Fruit fly (Drosophila melanogaster) whole organism, embryonic: ENCODE measurements around the gene mRpL24.

Experiments used
- Blimp-1 ChIP-seq: fragments of 200-800 bp; sonication (Bioruptor generic); optimal IDR thresholded peaks from 3 replicates; lab custom pipeline; 2018; ENCODE audit warnings: missing biosample characterization, missing genetic modification characterization, mild to moderate bottlenecking, moderate library complexity, missing genetic modification reagents
- C15 ChIP-seq: fragments of 200-800 bp; sonication (Bioruptor generic); IDR thresholded peaks from 3 replicates; pipeline ENCODE4 v1.3.6; 2022; ENCODE audit warnings: missing biosample characterization, missing genetic modification characterization
- CG10321 ChIP-seq: fragments of 200-800 bp; sonication (Bioruptor generic); IDR thresholded peaks from 2 replicates; pipeline ENCODE4 v1.3.6; 2022; ENCODE audit warnings: missing biosample characterization, missing genetic modification characterization
- CG10543 ChIP-seq: fragments of 200-800 bp; sonication (Bioruptor generic); optimal IDR thresholded peaks from 3 replicates; lab custom pipeline; 2017; ENCODE audit warnings: missing biosample characterization, mild to moderate bottlenecking, missing genetic modification characterization, moderate library complexity
- CG12769 ChIP-seq: fragments of 200-800 bp; sonication (Bioruptor generic); optimal IDR thresholded peaks from 2 replicates; lab custom pipeline; 2019; ENCODE audit warnings: missing biosample characterization, mild to moderate bottlenecking, missing genetic modification characterization, moderate library complexity
- CG15269 ChIP-seq: fragments of 200-800 bp; sonication (Bioruptor generic); optimal IDR thresholded peaks from 2 replicates; lab custom pipeline; 2018; ENCODE audit warnings: missing biosample characterization, mild to moderate bottlenecking, missing genetic modification characterization, moderate library complexity
- CG16813 ChIP-seq: fragments of 200-800 bp; sonication (Bioruptor generic); IDR thresholded peaks from 3 replicates; pipeline ENCODE4 v1.3.6; 2022; ENCODE audit warnings: missing biosample characterization, missing genetic modification characterization; ENCODE audit not compliant: partially characterized antibody
- CG18599 ChIP-seq: fragments of 200-800 bp; sonication (Bioruptor generic); optimal IDR thresholded peaks from 3 replicates; lab custom pipeline; 2017; ENCODE audit warnings: missing biosample characterization, missing genetic modification characterization, mild to moderate bottlenecking, moderate library complexity, missing genetic modification reagents
- CG2199 ChIP-seq: fragments of 200-800 bp; sonication (Bioruptor generic); IDR thresholded peaks from 3 replicates; pipeline ENCODE4 v1.3.6; 2022; ENCODE audit warnings: missing biosample characterization, missing genetic modification characterization
- CG31365 ChIP-seq: fragments of 200-800 bp; sonication (Bioruptor generic); optimal IDR thresholded peaks from 2 replicates; lab custom pipeline; 2018; ENCODE audit warnings: missing biosample characterization, mild to moderate bottlenecking, missing genetic modification characterization
- CG32772 ChIP-seq: fragments of 200-800 bp; sonication (Bioruptor generic); IDR thresholded peaks from 2 replicates; pipeline ENCODE4 v1.3.6; 2022; ENCODE audit warnings: missing biosample characterization, missing genetic modification characterization
- CG34376 ChIP-seq: fragments of 200-800 bp; sonication (Bioruptor generic); optimal IDR thresholded peaks from 2 replicates; lab custom pipeline; 2018; ENCODE audit warnings: missing biosample characterization, mild to moderate bottlenecking, missing genetic modification characterization
- CG4328 ChIP-seq: fragments of 200-800 bp; sonication (Bioruptor generic); optimal IDR thresholded peaks from 3 replicates; lab custom pipeline; 2017; ENCODE audit warnings: missing biosample characterization, missing genetic modification reagents, missing genetic modification characterization
- CG5180 ChIP-seq: fragments of 200-800 bp; sonication (Bioruptor generic); optimal IDR thresholded peaks from 3 replicates; lab custom pipeline; 2017; ENCODE audit warnings: missing biosample characterization, missing genetic modification characterization, mild to moderate bottlenecking, moderate library complexity, missing genetic modification reagents
- CG5953 ChIP-seq: fragments of 200-800 bp; sonication (Bioruptor generic); IDR thresholded peaks from 2 replicates; pipeline ENCODE4 v1.3.6; 2022; ENCODE audit warnings: missing biosample characterization, missing genetic modification characterization
- CG6854 ChIP-seq: fragments of 200-800 bp; sonication (Bioruptor generic); optimal IDR thresholded peaks from 3 replicates; lab custom pipeline; 2017; ENCODE audit warnings: missing biosample characterization, mild to moderate bottlenecking, missing genetic modification characterization
- CG7357 ChIP-seq: fragments of 200-800 bp; sonication (Bioruptor generic); IDR thresholded peaks from 3 replicates; pipeline ENCODE4 v1.3.6; 2022; ENCODE audit warnings: missing biosample characterization, missing genetic modification characterization
- CG7372 ChIP-seq: fragments of 200-800 bp; sonication (Bioruptor generic); IDR thresholded peaks from 2 replicates; pipeline ENCODE4 v1.3.6; 2022; ENCODE audit warnings: missing biosample characterization, missing genetic modification characterization
- Chrac-16 ChIP-seq: fragments of 200-800 bp; sonication (Bioruptor generic); optimal IDR thresholded peaks from 3 replicates; lab custom pipeline; 2016; ENCODE audit warnings: missing biosample characterization, missing genetic modification characterization
- Dbx ChIP-seq: fragments of 200-800 bp; sonication (Bioruptor generic); IDR thresholded peaks from 3 replicates; pipeline ENCODE4 v1.3.6; 2022; ENCODE audit warnings: missing biosample characterization, missing genetic modification characterization
- Dp ChIP-seq: fragments of 200-800 bp; sonication (Bioruptor generic); optimal IDR thresholded peaks from 2 replicates; lab custom pipeline; 2018; ENCODE audit warnings: missing biosample characterization, mild to moderate bottlenecking, missing genetic modification characterization, moderate library complexity
- HLH54F ChIP-seq: fragments of 200-800 bp; sonication (Bioruptor generic); optimal IDR thresholded peaks from 3 replicates; lab custom pipeline; 2016; ENCODE audit warnings: missing biosample characterization, missing genetic modification characterization
- Kr ChIP-seq: fragments of 200-800 bp; sonication (Bioruptor generic); optimal IDR thresholded peaks from 2 replicates; lab custom pipeline; 2017; ENCODE audit warnings: missing biosample characterization, mild to moderate bottlenecking, missing genetic modification characterization
- Med ChIP-seq: fragments of 200-800 bp; sonication (Bioruptor generic); peaks from one replicate; lab custom pipeline; 2016; ENCODE audit warnings: missing biosample characterization, missing genetic modification characterization, mild to moderate bottlenecking, inconsistent platforms, moderate library complexity
- Nf-YB ChIP-seq: fragments of 200-800 bp; sonication (Bioruptor generic); optimal IDR thresholded peaks from 3 replicates; lab custom pipeline; 2019; ENCODE audit warnings: missing biosample characterization, mild to moderate bottlenecking, missing genetic modification characterization, moderate library complexity
- Sox102F ChIP-seq: fragments of 200-800 bp; sonication (Bioruptor generic); optimal IDR thresholded peaks from 2 replicates; lab custom pipeline; 2018; ENCODE audit warnings: missing biosample characterization, mild to moderate bottlenecking, missing genetic modification characterization, moderate library complexity
- abd-A ChIP-seq: fragments of 200-800 bp; sonication (Bioruptor generic); optimal IDR thresholded peaks from 3 replicates; lab custom pipeline; 2019; ENCODE audit warnings: missing biosample characterization, mild to moderate bottlenecking, missing genetic modification characterization, moderate library complexity
- chinmo ChIP-seq: fragments of 200-800 bp; sonication (Bioruptor generic); IDR thresholded peaks from 4 replicates; pipeline ENCODE4 v1.3.6; 2022; ENCODE audit warnings: missing biosample characterization, missing genetic modification characterization; ENCODE audit not compliant: partially characterized antibody
- cwo ChIP-seq: fragments of 200-800 bp; sonication (Bioruptor generic); optimal IDR thresholded peaks from 3 replicates; lab custom pipeline; 2017; ENCODE audit warnings: missing biosample characterization, missing genetic modification characterization, mild to moderate bottlenecking, moderate library complexity, missing genetic modification reagents
- ftz-f1 ChIP-seq: fragments of 200-800 bp; sonication (Bioruptor generic); optimal IDR thresholded peaks from 2 replicates; lab custom pipeline; 2016; ENCODE audit warnings: missing biosample characterization, missing genetic modification characterization
- gcm ChIP-seq: fragments of 200-800 bp; sonication (Bioruptor generic); optimal IDR thresholded peaks from 2 replicates; lab custom pipeline; 2019; ENCODE audit warnings: missing biosample characterization, mild to moderate bottlenecking, missing genetic modification characterization, moderate library complexity
- gem ChIP-seq: fragments of 200-800 bp; sonication (Bioruptor generic); optimal IDR thresholded peaks from 2 replicates; lab custom pipeline; 2019; ENCODE audit warnings: missing biosample characterization, mild to moderate bottlenecking, missing genetic modification characterization, moderate library complexity
- gt ChIP-seq: fragments of 200-800 bp; sonication (Bioruptor generic); IDR thresholded peaks from 2 replicates; pipeline ENCODE4 v1.3.6; 2022; ENCODE audit warnings: missing biosample characterization, missing genetic modification characterization
- onecut ChIP-seq: fragments of 200-800 bp; sonication (Bioruptor generic); IDR thresholded peaks from 2 replicates; pipeline ENCODE4 v1.3.6; 2022; ENCODE audit warnings: missing biosample characterization, missing genetic modification characterization
- pita ChIP-seq: fragments of 200-800 bp; sonication (Bioruptor generic); optimal IDR thresholded peaks from 2 replicates; lab custom pipeline; 2017; ENCODE audit warnings: missing biosample characterization, mild to moderate bottlenecking, missing genetic modification characterization
- psq ChIP-seq: fragments of 200-800 bp; sonication (Bioruptor generic); optimal IDR thresholded peaks from 2 replicates; lab custom pipeline; 2017; ENCODE audit warnings: missing biosample characterization, missing genetic modification characterization
- sd ChIP-seq: fragments of 200-800 bp; sonication (Bioruptor generic); optimal IDR thresholded peaks from 3 replicates; lab custom pipeline; 2018; ENCODE audit warnings: missing biosample characterization, mild to moderate bottlenecking, missing genetic modification characterization, moderate library complexity
- sens ChIP-seq: fragments of 200-800 bp; sonication (Bioruptor generic); peaks from one replicate; lab custom pipeline; 2016; ENCODE audit warnings: missing biosample characterization, missing genetic modification characterization
- so ChIP-seq: fragments of 200-800 bp; sonication (Bioruptor generic); IDR thresholded peaks from 3 replicates; pipeline ENCODE4 v1.3.6; 2022; ENCODE audit warnings: missing biosample characterization, missing genetic modification characterization
- sqz ChIP-seq: fragments of 200-800 bp; sonication (Bioruptor generic); optimal IDR thresholded peaks from 3 replicates; lab custom pipeline; 2018; ENCODE audit warnings: missing biosample characterization, mild to moderate bottlenecking, missing genetic modification characterization
- sr ChIP-seq: fragments of 200-800 bp; sonication (Bioruptor generic); IDR thresholded peaks from 3 replicates; pipeline ENCODE4 v1.3.6; 2022; ENCODE audit warnings: missing biosample characterization, missing genetic modification characterization
- sug ChIP-seq: fragments of 200-800 bp; optimal IDR thresholded peaks from 2 replicates; lab custom pipeline; 2019; ENCODE audit warnings: missing biosample characterization, mild to moderate bottlenecking, missing genetic modification characterization, moderate library complexity

Gene mRpL24

DNA sequence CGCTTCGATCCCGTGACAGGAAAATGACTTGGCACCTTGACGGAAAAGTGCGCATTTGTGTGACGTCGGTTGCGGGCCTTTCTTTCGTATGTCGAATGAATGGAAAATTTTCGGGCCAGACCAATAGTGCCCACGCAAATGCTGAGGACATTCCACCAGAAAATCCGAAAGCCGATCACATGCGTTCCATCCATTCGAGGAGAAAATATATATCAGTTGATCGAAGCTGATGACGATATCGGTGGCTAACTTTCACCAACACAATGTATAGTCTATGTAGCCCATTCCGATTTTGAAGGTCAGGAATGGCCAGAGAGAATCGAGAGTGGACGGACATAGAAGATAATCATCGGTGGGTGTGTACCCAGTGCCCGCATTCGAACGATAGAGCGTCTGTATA lies 47.0 kb downstream of the mRpL24 start:
- TF ChIP-seq CG7372 (GFP tag; lab: Robert Waterston, UW) (peak; percentile 39; the same call in 1 of the 2 replicates), CG4328 (GFP tag; lab: Kevin White, UChicago) (no peak), sens (GFP tag; lab: Kevin White, UChicago) (peak; percentile 24), sr (GFP tag; lab: Robert Waterston, UW) (peak; percentile 82), Blimp-1 (GFP tag; lab: Kevin White, UChicago) (peak; percentile 30), Dbx (GFP tag; lab: Robert Waterston, UW) (no peak), CG7357 (GFP tag; lab: Robert Waterston, UW) (no peak), cwo (GFP tag; lab: Kevin White, UChicago) (peak; percentile 44), CG18599 (GFP tag; lab: Kevin White, UChicago) (no peak), HLH54F (GFP tag; lab: Kevin White, UChicago) (no peak), Chrac-16 (GFP tag; lab: Kevin White, UChicago) (no peak), CG10543 (peak; percentile 24), CG12769 (tag; lab: Kevin White, UChicago) (peak; percentile 61), pita (no peak), C15 (GFP tag; lab: Robert Waterston, UW) (no peak), so (GFP tag; lab: Robert Waterston, UW) (0 out of 3 replicates have a peak, but pooled peaks have one; percentile 43), Kr (no peak), gcm (GFP tag; lab: Kevin White, UChicago) (peak; percentile 49), sd (tag; lab: Kevin White, UChicago) (peak; percentile 79), CG6854 (GFP tag; lab: Kevin White, UChicago) (no peak)

DNA sequence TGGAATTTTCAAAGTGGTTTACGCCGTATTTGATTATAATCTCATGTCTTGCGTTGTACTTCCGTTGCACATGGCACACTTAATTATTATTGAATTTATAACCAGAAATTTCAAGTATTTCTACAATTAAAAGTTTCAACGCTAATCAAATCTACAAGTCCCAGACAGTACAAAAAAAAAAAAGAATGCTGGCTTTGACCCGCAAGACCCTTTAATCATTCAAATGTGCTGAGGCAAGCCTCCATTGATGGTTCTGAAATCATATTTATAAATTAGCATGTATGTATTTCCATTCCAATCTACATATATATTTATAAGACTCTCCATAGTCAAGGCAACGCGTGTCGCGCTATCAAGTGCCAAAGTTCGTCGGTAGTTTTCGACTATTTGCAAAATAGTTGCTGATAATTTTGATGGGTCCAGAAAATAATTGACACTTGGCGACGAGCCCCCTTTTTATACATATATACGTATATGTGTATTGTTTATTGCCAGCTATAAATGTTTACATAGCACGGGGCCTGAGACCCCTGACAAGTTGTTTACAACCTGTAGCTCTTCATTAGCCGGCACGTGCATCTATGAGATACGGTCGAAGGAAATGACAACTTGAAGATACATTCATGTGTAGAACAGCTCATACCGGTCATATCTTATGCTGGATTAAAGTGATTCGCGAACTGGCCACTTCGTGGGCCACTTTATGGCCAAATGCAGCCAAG lies 48.5 kb downstream of the mRpL24 start:
- TF ChIP-seq onecut (GFP tag; lab: Robert Waterston, UW) (no peak), gem (tag; lab: Kevin White, UChicago) (peak; percentile 58), sqz (GFP tag; lab: Kevin White, UChicago) (no peak), CG16813 (GFP tag; lab: Robert Waterston, UW) (0 out of 3 replicates have a peak, but pooled peaks have one; percentile 8), ftz-f1 (GFP tag; lab: Kevin White, UChicago) (peak; percentile 8), abd-A (tag; lab: Kevin White, UChicago) (peak; percentile 30), CG10543 (peak; percentile 20), chinmo (0 out of 4 replicates have a peak, but pooled peaks have one; percentile 10), sens (GFP tag; lab: Kevin White, UChicago) (peak; percentile 58), CG2199 (no peak), CG34376 (GFP tag; lab: Kevin White, UChicago) (peak; percentile 84), cwo (GFP tag; lab: Kevin White, UChicago) (peak; percentile 58), sug (tag; lab: Kevin White, UChicago) (peak; percentile 22)

DNA sequence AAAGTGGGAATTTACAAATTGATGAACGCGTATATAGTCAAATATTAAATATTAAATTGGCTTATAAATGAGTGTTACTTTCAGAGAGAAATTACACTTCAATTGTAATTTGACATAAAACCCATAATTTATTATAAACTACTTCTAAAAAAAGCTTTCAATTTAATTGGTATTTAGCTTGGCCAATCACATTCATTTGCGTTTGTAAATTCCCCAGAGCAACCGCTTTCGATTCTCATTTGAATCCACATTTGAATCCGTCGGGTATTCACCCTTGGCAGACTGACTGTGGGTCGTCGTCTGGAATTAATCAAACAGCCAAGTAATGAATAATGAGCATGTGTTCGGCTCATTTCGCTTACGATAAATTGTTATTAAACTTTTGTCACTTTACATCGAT lies 49.3 kb downstream of the mRpL24 start:
- TF ChIP-seq CG15269 (tag; lab: Kevin White, UChicago): no peak
- TF ChIP-seq CG5953: no peak
- no peak for TF ChIP-seq Sox102F
- TF ChIP-seq psq (GFP tag; lab: Kevin White, UChicago): no peak
- no peak for TF ChIP-seq Dp (GFP tag; lab: Kevin White, UChicago)
- peak; percentile 14 for TF ChIP-seq Med
- no peak for TF ChIP-seq CG5180 (GFP tag; lab: Kevin White, UChicago)
- no peak for TF ChIP-seq gem (tag; lab: Kevin White, UChicago)
- no peak for TF ChIP-seq CG32772 (GFP tag; lab: Robert Waterston, UW)
- TF ChIP-seq CG10321 (GFP tag; lab: Robert Waterston, UW): no peak
- TF ChIP-seq Nf-YB: peak; percentile 6
- TF ChIP-seq CG31365 (tag; lab: Kevin White, UChicago): no peak
- TF ChIP-seq gt: no peak
- TF ChIP-seq, all 482 proteins: peak for 2
